Fruit fly (Drosophila melanogaster): ENCODE data around the gene Adk2.

Gene Adk2

DNA sequence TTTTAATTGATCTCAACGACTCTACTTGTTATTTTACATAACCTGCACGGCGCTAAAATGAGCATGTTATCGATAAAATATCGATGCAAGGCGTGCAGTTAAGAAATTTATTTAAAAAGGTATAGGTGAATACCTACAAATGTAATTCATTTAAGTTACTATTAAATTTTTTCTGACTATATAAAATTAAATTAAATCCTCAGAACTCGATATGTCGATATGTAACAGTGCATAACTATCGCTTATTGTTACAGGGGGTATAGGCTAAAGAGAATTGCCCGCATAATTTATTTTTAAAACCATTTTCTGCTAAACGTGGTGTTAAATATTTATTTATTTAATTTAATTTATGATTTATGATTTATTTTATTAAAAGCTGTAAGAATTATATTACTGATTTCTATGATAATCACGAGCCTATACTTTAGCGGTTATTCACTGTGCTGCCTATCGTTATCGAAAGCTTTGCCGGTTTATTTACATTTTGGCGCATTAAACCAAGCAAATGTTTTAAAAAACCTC, 4.6 kb downstream of the Adk2 start, which contains the start of the genes mRpL20 and Icmt (continued):
- no peak for TF ChIP-seq Tbp (GFP tag; optimal IDR thresholded peaks at IDR 0.05)
- TF ChIP-seq Ravus (GFP tag; IDR thresholded peaks at IDR 0.05), result peak; percentile 90
- no peak for TF ChIP-seq CG17186 (GFP tag; optimal IDR thresholded peaks at IDR 0.05)
- peak; percentile 81 for TF ChIP-seq Dll (GFP tag; IDR thresholded peaks at IDR 0.05; ENCODE audit: partially characterized antibody)
- TF ChIP-seq CG14965 (GFP tag; optimal IDR thresholded peaks at IDR 0.05; ENCODE audit: borderline replicate concordance), result no peak
- peak; percentile 28; the same call in 1 of the 2 replicates for TF ChIP-seq CG2129 (GFP tag; IDR thresholded peaks at IDR 0.05; ENCODE audit: partially characterized antibody)
- no peak for TF ChIP-seq CG15479 (GFP tag; optimal IDR thresholded peaks at IDR 0.05)
- peak; percentile 56; the same call in 1 of the 2 replicates for TF ChIP-seq Lim3 (GFP tag; IDR thresholded peaks at IDR 0.05)
- TF ChIP-seq CG8089 (GFP tag; optimal IDR thresholded peaks at IDR 0.05), result no peak
- TF ChIP-seq mam (GFP tag; optimal IDR thresholded peaks at IDR 0.05), result peak; percentile 69
- no peak for TF ChIP-seq repo (GFP tag; optimal IDR thresholded peaks at IDR 0.05)
- TF ChIP-seq Mrtf (GFP tag; IDR thresholded peaks at IDR 0.05), result peak; percentile 96
- no peak for TF ChIP-seq hth (optimal IDR thresholded peaks at IDR 0.05)
- no peak for TF ChIP-seq fu2 (GFP tag; optimal IDR thresholded peaks at IDR 0.05)
- TF ChIP-seq CG12219 (GFP tag; optimal IDR thresholded peaks at IDR 0.05), result peak; percentile 82
- TF ChIP-seq Jarid2 (GFP tag; optimal IDR thresholded peaks at IDR 0.05), result peak; percentile 27
- peak; percentile 97 for TF ChIP-seq dysf (GFP tag; IDR thresholded peaks at IDR 0.05)
- peak; percentile 93 for TF ChIP-seq C15 (GFP tag; IDR thresholded peaks at IDR 0.05)
- TF ChIP-seq D19B (GFP tag; optimal IDR thresholded peaks at IDR 0.05), result peak; percentile 72
- peak; percentile 74 for TF ChIP-seq CG34224 (GFP tag; IDR thresholded peaks at IDR 0.05; ENCODE audit: partially characterized antibody)
- TF ChIP-seq CG10366 (GFP tag; IDR thresholded peaks at IDR 0.05), result peak; percentile 97
- TF ChIP-seq sima (GFP tag; optimal IDR thresholded peaks at IDR 0.05), result no peak
- TF ChIP-seq danr (GFP tag; IDR thresholded peaks at IDR 0.05), result peak; percentile 83
- peak; percentile 71 for TF ChIP-seq CG7271 (tag; optimal IDR thresholded peaks at IDR 0.05)
- peak; percentile 72 for TF ChIP-seq CG16813 (GFP tag; IDR thresholded peaks at IDR 0.05; ENCODE audit: partially characterized antibody)
- TF ChIP-seq CG9727 (GFP tag; optimal IDR thresholded peaks at IDR 0.05), result peak; percentile 87
- TF ChIP-seq ab (GFP tag; optimal IDR thresholded peaks at IDR 0.05), result peak; percentile 4
- no peak for TF ChIP-seq fd64A (GFP tag; optimal IDR thresholded peaks at IDR 0.05)
- no peak for TF ChIP-seq Hey (tag; optimal IDR thresholded peaks at IDR 0.05)
- no peak for TF ChIP-seq CG4854 (GFP tag; optimal IDR thresholded peaks at IDR 0.05)
- peak in 1 of 3 experiments; percentile 82 for TF ChIP-seq Stat92E (GFP tag; optimal IDR thresholded peaks at IDR 0.05)
- peak; percentile 98 for TF ChIP-seq ttk (GFP tag; IDR thresholded peaks at IDR 0.05)
- TF ChIP-seq CG2202 (tag; optimal IDR thresholded peaks at IDR 0.05), result peak; percentile 76
- peak; percentile 58 for TF ChIP-seq kah (GFP tag; optimal IDR thresholded peaks at IDR 0.05)
- TF ChIP-seq Doc2 (GFP tag; IDR thresholded peaks at IDR 0.05), result peak; percentile 78
- TF ChIP-seq Chrac-16 (GFP tag; optimal IDR thresholded peaks at IDR 0.05), result peak; percentile 87
- TF ChIP-seq cg (GFP tag; optimal IDR thresholded peaks at IDR 0.05), result no peak
- TF ChIP-seq CG14441 (GFP tag; IDR thresholded peaks at IDR 0.05), result peak; percentile 97
- TF ChIP-seq CG1529 (GFP tag; optimal IDR thresholded peaks at IDR 0.05), result peak; percentile 83
- peak; percentile 75 for TF ChIP-seq CG8290 (GFP tag; optimal IDR thresholded peaks at IDR 0.05)
- TF ChIP-seq CG8290 (tag; optimal IDR thresholded peaks at IDR 0.05), result no peak
- peak; percentile 93 for TF ChIP-seq gt (GFP tag; IDR thresholded peaks at IDR 0.05)
- no peak for TF ChIP-seq Sin3A (optimal IDR thresholded peaks at IDR 0.05)
- TF ChIP-seq CG3726 (GFP tag; IDR thresholded peaks at IDR 0.05), result peak; percentile 93
- peak; percentile 96 for TF ChIP-seq gsb-n (tag; optimal IDR thresholded peaks at IDR 0.05)
- TF ChIP-seq Dip3 (GFP tag; optimal IDR thresholded peaks at IDR 0.05), result peak; percentile 35
- TF ChIP-seq ato (GFP tag; IDR thresholded peaks at IDR 0.05; ENCODE audit: partially characterized antibody), result no peak; the same call in 1 of the 2 replicates
- peak; percentile 1 for TF ChIP-seq CG31365 (tag; optimal IDR thresholded peaks at IDR 0.05)
- peak; percentile 93 for TF ChIP-seq az2 (GFP tag; optimal IDR thresholded peaks at IDR 0.05)
- TF ChIP-seq croc (GFP tag; conservative IDR thresholded peaks at IDR 0.05), result peak; percentile 93
- peak; percentile 78 for TF ChIP-seq CG10959 (GFP tag; IDR thresholded peaks at IDR 0.05)
- TF ChIP-seq CG1602 (GFP tag; optimal IDR thresholded peaks at IDR 0.05), result peak; percentile 92
